Fruit fly (Drosophila melanogaster): ENCODE measurements around the gene sala.

The sala gene

dm6 chr2L:11445479-11446379 is 38.8 kb upstream of the sala start, which contains the start of gene salm (continued):
- TF ChIP-seq CG12219 (GFP tag; optimal IDR thresholded peaks at IDR 0.05) (no peak), CG1024 (GFP tag; IDR thresholded peaks at IDR 0.05) (no peak; the same call in 1 of the 2 replicates), mld (GFP tag; IDR thresholded peaks at IDR 0.05; ENCODE audit: partially characterized antibody) (no peak), CG4424 (GFP tag; optimal IDR thresholded peaks at IDR 0.05) (no peak), D19B (GFP tag; optimal IDR thresholded peaks at IDR 0.05) (no peak), CG17568 (GFP tag; optimal IDR thresholded peaks at IDR 0.05) (no peak), CG18764 (GFP tag; optimal IDR thresholded peaks at IDR 0.05) (no peak), Nf-YC (tag; optimal IDR thresholded peaks at IDR 0.05) (peak; percentile 97), CG12391 (tag; optimal IDR thresholded peaks at IDR 0.05) (no peak), CG15479 (GFP tag; optimal IDR thresholded peaks at IDR 0.05) (peak; percentile 47), croc (GFP tag; conservative IDR thresholded peaks at IDR 0.05) (no peak), CG14710 (tag; optimal IDR thresholded peaks at IDR 0.05) (no peak), CG3065 (GFP tag; optimal IDR thresholded peaks at IDR 0.05) (no peak), NC2β (GFP tag; optimal IDR thresholded peaks at IDR 0.05) (no peak), ro (GFP tag; IDR thresholded peaks at IDR 0.05) (no peak), odd (GFP tag; optimal IDR thresholded peaks at IDR 0.05) (no peak), ems (GFP tag; optimal IDR thresholded peaks at IDR 0.05) (no peak), YL-1 (GFP tag; optimal IDR thresholded peaks at IDR 0.05) (no peak), CG3726 (GFP tag; IDR thresholded peaks at IDR 0.05) (no peak), z (GFP tag; IDR thresholded peaks at IDR 0.05) (peak; percentile 76), HmgD (GFP tag; optimal IDR thresholded peaks at IDR 0.05) (peak; percentile 28), CG30020 (tag; optimal IDR thresholded peaks at IDR 0.05) (no peak), CG8478 (optimal IDR thresholded peaks at IDR 0.05) (peak; percentile 96), danr (GFP tag; IDR thresholded peaks at IDR 0.05) (no peak), pan (optimal IDR thresholded peaks at IDR 0.05) (no peak), pan (GFP tag; optimal IDR thresholded peaks at IDR 0.05 in 1 of 2, IDR thresholded peaks at IDR 0.05 in 1 of 2) (peak in 1 of 2 experiments; percentile 8), Abd-B (GFP tag; optimal IDR thresholded peaks at IDR 0.05) (peak; percentile 54), CG3407 (GFP tag; optimal IDR thresholded peaks at IDR 0.05) (no peak), CG12104 (GFP tag; optimal IDR thresholded peaks at IDR 0.05) (no peak), CG9215 (GFP tag; IDR thresholded peaks at IDR 0.05) (no peak), Bdp1 (GFP tag; optimal IDR thresholded peaks at IDR 0.05) (no peak), CG10462 (GFP tag; optimal IDR thresholded peaks at IDR 0.05) (no peak), Sin3A (optimal IDR thresholded peaks at IDR 0.05) (no peak), Max (GFP tag; optimal IDR thresholded peaks at IDR 0.05) (no peak), CG13775 (GFP tag; optimal IDR thresholded peaks at IDR 0.05) (no peak), H15 (GFP tag; IDR thresholded peaks at IDR 0.05) (no peak), Xbp1 (GFP tag; optimal IDR thresholded peaks at IDR 0.05) (no peak), CG9932 (GFP tag; IDR thresholded peaks at IDR 0.05) (peak; percentile 24; the same call in 1 of the 2 replicates), CG1792 (GFP tag; optimal IDR thresholded peaks at IDR 0.05) (no peak), CG2712 (tag; optimal IDR thresholded peaks at IDR 0.05) (no peak), zfh2 (GFP tag; optimal IDR thresholded peaks at IDR 0.05) (no peak), CG2202 (tag; optimal IDR thresholded peaks at IDR 0.05) (no peak), gce (GFP tag; IDR thresholded peaks at IDR 0.05) (no peak), Ada2b (GFP tag; IDR thresholded peaks at IDR 0.05) (no peak), CG4404 (GFP tag; IDR thresholded peaks at IDR 0.05) (no peak), br (optimal IDR thresholded peaks at IDR 0.05) (no peak), sug (tag; optimal IDR thresholded peaks at IDR 0.05) (no peak), CG13424 (tag; optimal IDR thresholded peaks at IDR 0.05) (no peak), CG17385 (GFP tag; optimal IDR thresholded peaks at IDR 0.05) (peak; percentile 80), Ets97D (GFP tag; optimal IDR thresholded peaks at IDR 0.05) (no peak), sens-2 (GFP tag; IDR thresholded peaks at IDR 0.05) (0 out of 2 replicates have a peak, but pooled peaks have one; percentile 19)
